Fruit fly (Drosophila melanogaster): ENCODE results near the gene CG43736.

Gene CG43736

dm6 chrX:6868024-6868628 is 4.4 kb downstream of the CG43736 start (continued):
- TF ChIP-seq CG3726 (GFP tag; IDR thresholded peaks at IDR 0.05) (no peak; the same call in 2 of the 3 replicates), Scr (GFP tag; IDR thresholded peaks at IDR 0.05; ENCODE audit: partially characterized antibody) (no peak), CG11696 (GFP tag; IDR thresholded peaks at IDR 0.05) (0 out of 2 replicates have a peak, but pooled peaks have one; percentile 50), CG30020 (tag; optimal IDR thresholded peaks at IDR 0.05) (no peak), Dip2 (GFP tag; IDR thresholded peaks at IDR 0.05) (no peak), CG10147 (GFP tag; optimal IDR thresholded peaks at IDR 0.05) (no peak), CG2116 (GFP tag; optimal IDR thresholded peaks at IDR 0.05) (no peak), CG8478 (optimal IDR thresholded peaks at IDR 0.05) (no peak), Camta (GFP tag; optimal IDR thresholded peaks at IDR 0.05) (no peak), CG9215 (GFP tag; IDR thresholded peaks at IDR 0.05) (no peak), CG6765 (GFP tag; optimal IDR thresholded peaks at IDR 0.05) (no peak), Bdp1 (GFP tag; optimal IDR thresholded peaks at IDR 0.05) (no peak), CrebB (tag; optimal IDR thresholded peaks at IDR 0.05) (peak; percentile 9), ro (GFP tag; IDR thresholded peaks at IDR 0.05) (no peak), CG7963 (GFP tag; IDR thresholded peaks at IDR 0.05; ENCODE audit: partially characterized antibody) (no peak; the same call in 2 of the 3 replicates), CG8388 (GFP tag; optimal IDR thresholded peaks at IDR 0.05) (peak; percentile 9), CG34422 (GFP tag; IDR thresholded peaks at IDR 0.05) (peak; percentile 66; the same call in 1 of the 3 replicates), CG16813 (GFP tag; IDR thresholded peaks at IDR 0.05; ENCODE audit: partially characterized antibody) (0 out of 3 replicates have a peak, but pooled peaks have one; percentile 11), bab2 (GFP tag; optimal IDR thresholded peaks at IDR 0.05) (no peak), ara (GFP tag; IDR thresholded peaks at IDR 0.05) (no peak; the same call in 1 of the 2 replicates), CG43689 (GFP tag; IDR thresholded peaks at IDR 0.05) (no peak), al (GFP tag; IDR thresholded peaks at IDR 0.05) (no peak), Oli (tag; optimal IDR thresholded peaks at IDR 0.05) (no peak), GATAe (GFP tag; conservative IDR thresholded peaks at IDR 0.05) (no peak), pb (GFP tag; optimal IDR thresholded peaks at IDR 0.05) (no peak), sr (GFP tag; IDR thresholded peaks at IDR 0.05) (0 out of 3 replicates have a peak, but pooled peaks have one; percentile 26), CG1529 (GFP tag; optimal IDR thresholded peaks at IDR 0.05) (no peak), CG2199 (GFP tag; IDR thresholded peaks at IDR 0.05) (peak; percentile 45; the same call in 1 of the 3 replicates), D19A (tag; optimal IDR thresholded peaks at IDR 0.05) (no peak), ham (GFP tag; IDR thresholded peaks at IDR 0.05) (no peak), odd (GFP tag; optimal IDR thresholded peaks at IDR 0.05) (no peak), Dll (GFP tag; IDR thresholded peaks at IDR 0.05; ENCODE audit: partially characterized antibody) (no peak), CG13894 (tag; optimal IDR thresholded peaks at IDR 0.05) (peak; percentile 7), TFAM (GFP tag; optimal IDR thresholded peaks at IDR 0.05) (no peak), CG6654 (GFP tag; optimal IDR thresholded peaks at IDR 0.05) (peak; percentile 6), Antp (GFP tag; optimal IDR thresholded peaks at IDR 0.05) (no peak), Drgx (GFP tag; IDR thresholded peaks at IDR 0.05) (peak; percentile 49), z (GFP tag; IDR thresholded peaks at IDR 0.05) (no peak), CG17912 (GFP tag; optimal IDR thresholded peaks at IDR 0.05) (no peak), seq (GFP tag; IDR thresholded peaks at IDR 0.05) (peak; percentile 6; the same call in 1 of the 2 replicates), Ptx1 (GFP tag; IDR thresholded peaks at IDR 0.05) (no peak), HLHmδ (GFP tag; optimal IDR thresholded peaks at IDR 0.05) (no peak), Trl (optimal IDR thresholded peaks at IDR 0.05) (peak; percentile 81 to 95), Trl (GFP tag; optimal IDR thresholded peaks at IDR 0.05) (no peak), sens-2 (GFP tag; IDR thresholded peaks at IDR 0.05) (peak; percentile 40; the same call in 1 of the 2 replicates), shn (GFP tag; optimal IDR thresholded peaks at IDR 0.05) (no peak), CG15269 (tag; optimal IDR thresholded peaks at IDR 0.05) (no peak), tll (GFP tag; optimal IDR thresholded peaks at IDR 0.05) (peak in 1 of 2 experiments; percentile 5), Aef1 (GFP tag; IDR thresholded peaks at IDR 0.05) (0 out of 3 replicates have a peak, but pooled peaks have one; percentile 8), CG15479 (GFP tag; optimal IDR thresholded peaks at IDR 0.05) (peak; percentile 65), CG12299 (tag; optimal IDR thresholded peaks at IDR 0.05) (peak; percentile 16)

Data from whole organism, embryonic.